Fruit fly (Drosophila melanogaster): ENCODE data around the gene CG17242.

CG17242 gene

dm6 chr2L:2226259-2227121, 42.5 kb downstream of the CG17242 start, which contains the start of the genes CG15387 and sau (continued):
- TF ChIP-seq usp (GFP tag; optimal IDR thresholded peaks at IDR 0.05) (no peak), Hr78 (GFP tag; optimal IDR thresholded peaks at IDR 0.05) (peak in 1 of 2 experiments; percentile 51), yki (optimal IDR thresholded peaks at IDR 0.05) (no peak), cato (GFP tag; optimal IDR thresholded peaks at IDR 0.05; ENCODE audit: borderline replicate concordance) (peak; percentile 76), CG9609 (GFP tag; optimal IDR thresholded peaks at IDR 0.05) (peak; percentile 91), pnt (GFP tag; optimal IDR thresholded peaks at IDR 0.05) (peak; percentile 79), HLH54F (GFP tag; optimal IDR thresholded peaks at IDR 0.05) (peak; percentile 93), pros (GFP tag; optimal IDR thresholded peaks at IDR 0.05) (no peak), CG4617 (GFP tag; optimal IDR thresholded peaks at IDR 0.05; ENCODE audit: borderline replicate concordance) (peak; percentile 94), PHDP (tag; optimal IDR thresholded peaks at IDR 0.05) (peak; percentile 89), Aef1 (GFP tag; IDR thresholded peaks at IDR 0.05) (peak; percentile 79), CG18476 (GFP tag; optimal IDR thresholded peaks at IDR 0.05) (peak; percentile 89), CG11723 (GFP tag; optimal IDR thresholded peaks at IDR 0.05) (peak; percentile 73), Hr51 (GFP tag; optimal IDR thresholded peaks at IDR 0.05) (peak; percentile 84 to 85), CG42726 (GFP tag; IDR thresholded peaks at IDR 0.05; ENCODE audit: partially characterized antibody) (peak; percentile 70; the same call in 1 of the 2 replicates), CG14965 (GFP tag; optimal IDR thresholded peaks at IDR 0.05; ENCODE audit: borderline replicate concordance) (no peak), disco-r (GFP tag; optimal IDR thresholded peaks at IDR 0.05) (peak; percentile 84), Fer3 (tag; optimal IDR thresholded peaks at IDR 0.05) (peak; percentile 86), bsh (GFP tag; optimal IDR thresholded peaks at IDR 0.05) (peak; percentile 36 to 87), crc (GFP tag; optimal IDR thresholded peaks at IDR 0.05) (peak; percentile 88), lilli (GFP tag; optimal IDR thresholded peaks at IDR 0.05) (peak; percentile 94), Ssrp (tag; optimal IDR thresholded peaks at IDR 0.05) (peak; percentile 81), Bdp1 (GFP tag; optimal IDR thresholded peaks at IDR 0.05) (peak; percentile 75), Eip74EF (GFP tag; optimal IDR thresholded peaks at IDR 0.05) (peak in 1 of 2 experiments; percentile 65), Six4 (GFP tag; optimal IDR thresholded peaks at IDR 0.05) (peak; percentile 81), CG12155 (GFP tag; optimal IDR thresholded peaks at IDR 0.05) (peak; percentile 89), CG3838 (GFP tag; optimal IDR thresholded peaks at IDR 0.05) (peak; percentile 74), bbx (GFP tag; IDR thresholded peaks at IDR 0.05; ENCODE audit: partially characterized antibody) (peak; percentile 86), bab2 (GFP tag; optimal IDR thresholded peaks at IDR 0.05) (peak; percentile 92), vnd (GFP tag; IDR thresholded peaks at IDR 0.05; ENCODE audit: partially characterized antibody) (peak; percentile 92), Optix (GFP tag; IDR thresholded peaks at IDR 0.05) (peak; percentile 40; the same call in 1 of the 3 replicates), ash1 (GFP tag; optimal IDR thresholded peaks at IDR 0.05) (no peak), CG8478 (optimal IDR thresholded peaks at IDR 0.05) (no peak), Dip2 (GFP tag; IDR thresholded peaks at IDR 0.05) (no peak), tup (GFP tag; optimal IDR thresholded peaks at IDR 0.05) (peak; percentile 79), Blimp-1 (GFP tag; optimal IDR thresholded peaks at IDR 0.05) (peak; percentile 80), HLH4C (GFP tag; IDR thresholded peaks at IDR 0.05; ENCODE audit: partially characterized antibody) (peak; percentile 89), Mad (GFP tag; optimal IDR thresholded peaks at IDR 0.05) (peak; percentile 88), H15 (GFP tag; IDR thresholded peaks at IDR 0.05) (peak; percentile 76; the same call in 2 of the 3 replicates), CG33557 (GFP tag; optimal IDR thresholded peaks at IDR 0.05) (peak; percentile 87), CG34422 (GFP tag; IDR thresholded peaks at IDR 0.05) (peak; percentile 83), CG10462 (GFP tag; optimal IDR thresholded peaks at IDR 0.05) (peak; percentile 73), B-H1 (GFP tag; IDR thresholded peaks at IDR 0.05) (peak; percentile 55; the same call in 2 of the 3 replicates), zen2 (GFP tag; IDR thresholded peaks at IDR 0.05; ENCODE audit: partially characterized antibody) (peak; percentile 84; the same call in 2 of the 3 replicates), CG15269 (tag; optimal IDR thresholded peaks at IDR 0.05) (peak; percentile 85), CG11398 (GFP tag; optimal IDR thresholded peaks at IDR 0.05) (peak; percentile 51), CG8388 (GFP tag; optimal IDR thresholded peaks at IDR 0.05) (peak; percentile 81)

All from whole organism, embryonic.